Worm (Caenorhabditis elegans) whole organism, mixed stage, embryonic: ENCODE results near the gene Y7A5A.1.

Experiments used
- M03D4.4 ChIP-seq: sonication (generic microtip); optimal IDR thresholded peaks from 2 replicates; lab custom pipeline; 2017; ENCODE audit warnings: mild to moderate bottlenecking, missing genetic modification characterization, missing compliant biosample characterization
- bed-3 ChIP-seq: fragments of 200-800 bp; sonication (Bioruptor generic); optimal IDR thresholded peaks from 3 replicates; lab custom pipeline; 2018; ENCODE audit warnings: mild to moderate bottlenecking, missing genetic modification characterization, moderate library complexity, missing compliant biosample characterization
- blmp-1 ChIP-seq: fragments of 150-350 bp; optimal IDR thresholded peaks from 2 replicates; lab custom pipeline; 2014; ENCODE audit warnings: missing biosample characterization, missing genetic modification characterization
- ceh-39 ChIP-seq: fragments of 150-350 bp; optimal IDR thresholded peaks from 2 replicates; lab custom pipeline; 2014; ENCODE audit warnings: missing biosample characterization, missing genetic modification characterization
- ceh-43 ChIP-seq: fragments of 200-800 bp; sonication (Bioruptor generic); optimal IDR thresholded peaks from 2 replicates; lab custom pipeline; 2018; ENCODE audit warnings: mild to moderate bottlenecking, missing genetic modification characterization, moderate library complexity, missing compliant biosample characterization
- ceh-83 ChIP-seq: fragments of 200-800 bp; sonication (Bioruptor generic); optimal IDR thresholded peaks from 2 replicates; lab custom pipeline; 2018; ENCODE audit warnings: mild to moderate bottlenecking, missing genetic modification characterization, missing compliant biosample characterization
- ces-1 ChIP-seq: fragments of 150-350 bp; optimal IDR thresholded peaks from 2 replicates; lab custom pipeline; 2014; ENCODE audit warnings: missing biosample characterization, missing genetic modification reagents, missing genetic modification characterization
- cnd-1 ChIP-seq: fragments of 200-800 bp; sonication (Bioruptor generic); optimal IDR thresholded peaks from 2 replicates; lab custom pipeline; 2018; ENCODE audit warnings: mild to moderate bottlenecking, missing genetic modification characterization, missing compliant biosample characterization
- drap-1 ChIP-seq: fragments of 200-800 bp; sonication (Bioruptor generic); optimal IDR thresholded peaks from 3 replicates; lab custom pipeline; 2018; ENCODE audit warnings: mild to moderate bottlenecking, missing genetic modification characterization, missing compliant biosample characterization
- elt-1 ChIP-seq: sonication (generic microtip); optimal IDR thresholded peaks from 2 replicates; lab custom pipeline; 2017; ENCODE audit warnings: missing genetic modification characterization, mild to moderate bottlenecking, missing compliant biosample characterization, antibody characterized with exemption, moderate library complexity, borderline replicate concordance; ENCODE audit not compliant: insufficient read depth
- elt-3 ChIP-seq: fragments of 150-350 bp; optimal IDR thresholded peaks from 2 replicates; lab custom pipeline; 2014; ENCODE audit warnings: missing biosample characterization, missing genetic modification characterization
- flh-1 ChIP-seq: fragments of 200-800 bp; sonication (Bioruptor generic); optimal IDR thresholded peaks from 2 replicates; lab custom pipeline; 2018; ENCODE audit warnings: mild to moderate bottlenecking, missing genetic modification characterization, moderate library complexity, missing compliant biosample characterization
- ham-2 ChIP-seq: fragments of 200-800 bp; sonication (Bioruptor generic); optimal IDR thresholded peaks from 2 replicates; lab custom pipeline; 2018; ENCODE audit warnings: mild to moderate bottlenecking, missing genetic modification characterization, missing compliant biosample characterization
- hlh-1 ChIP-seq: fragments of 150-350 bp; optimal IDR thresholded peaks from 2 replicates; lab custom pipeline; 2014; ENCODE audit warnings: missing biosample characterization, missing genetic modification reagents, missing genetic modification characterization
- lin-13 ChIP-seq: fragments of 150-350 bp; optimal IDR thresholded peaks from 2 replicates; lab custom pipeline; 2014; ENCODE audit warnings: missing biosample characterization, missing genetic modification characterization
- lin-32 ChIP-seq: fragments of 200-800 bp; sonication (Bioruptor generic); optimal IDR thresholded peaks from 2 replicates; lab custom pipeline; 2018; ENCODE audit warnings: mild to moderate bottlenecking, missing genetic modification characterization, missing compliant biosample characterization
- lsy-2 ChIP-seq: fragments of 150-350 bp; optimal IDR thresholded peaks from 2 replicates; lab custom pipeline; 2014; ENCODE audit warnings: missing biosample characterization, missing genetic modification characterization
- mep-1 ChIP-seq: fragments of 150-350 bp; optimal IDR thresholded peaks from 2 replicates; lab custom pipeline; 2017; ENCODE audit warnings: missing biosample characterization, missing genetic modification reagents, missing genetic modification characterization, inconsistent platforms
- mls-2 ChIP-seq: sonication (generic microtip); optimal IDR thresholded peaks from 2 replicates; lab custom pipeline; 2016; ENCODE audit warnings: mild to moderate bottlenecking, missing genetic modification characterization, moderate library complexity, missing compliant biosample characterization
- nhr-12 ChIP-seq: fragments of 150-350 bp; optimal IDR thresholded peaks from 2 replicates; lab custom pipeline; 2014; ENCODE audit warnings: missing biosample characterization, missing genetic modification characterization
- nhr-237 ChIP-seq: fragments of 150-350 bp; optimal IDR thresholded peaks from 2 replicates; lab custom pipeline; 2014; ENCODE audit warnings: missing biosample characterization, missing genetic modification characterization
- nhr-28 ChIP-seq: fragments of 150-350 bp; optimal IDR thresholded peaks from 2 replicates; lab custom pipeline; 2014; ENCODE audit warnings: missing biosample characterization, missing genetic modification characterization
- nhr-76 ChIP-seq: sonication (generic microtip); optimal IDR thresholded peaks from 2 replicates; lab custom pipeline; 2017; ENCODE audit warnings: missing biosample characterization, missing genetic modification characterization
- pha-4 ChIP-seq: fragments of 150-350 bp; optimal IDR thresholded peaks from 2 replicates; lab custom pipeline; 2018; ENCODE audit warnings: missing biosample characterization, missing genetic modification reagents, missing genetic modification characterization
- sem-2 ChIP-seq: fragments of 200-800 bp; sonication (Bioruptor generic); optimal IDR thresholded peaks from 2 replicates; lab custom pipeline; 2018; ENCODE audit warnings: mild to moderate bottlenecking, missing genetic modification characterization, missing compliant biosample characterization
- sptf-1 ChIP-seq: sonication (generic microtip); optimal IDR thresholded peaks from 2 replicates; lab custom pipeline; 2017; ENCODE audit warnings: mild to moderate bottlenecking, missing genetic modification characterization, moderate library complexity, missing compliant biosample characterization
- tbx-8 ChIP-seq: fragments of 200-800 bp; sonication (Bioruptor generic); optimal IDR thresholded peaks from 2 replicates; lab custom pipeline; 2018; ENCODE audit warnings: mild to moderate bottlenecking, missing genetic modification characterization, moderate library complexity, missing compliant biosample characterization
- unc-120 ChIP-seq: sonication (generic microtip); optimal IDR thresholded peaks from 2 replicates; lab custom pipeline; 2017; ENCODE audit warnings: missing genetic modification characterization, missing compliant biosample characterization; ENCODE audit not compliant: poor library complexity, severe bottlenecking
- unc-39 ChIP-seq: fragments of 150-350 bp; optimal IDR thresholded peaks from 2 replicates; lab custom pipeline; 2014; ENCODE audit warnings: missing biosample characterization, missing genetic modification characterization
- unc-62 ChIP-seq: fragments of 150-350 bp; optimal IDR thresholded peaks from 2 replicates; lab custom pipeline; 2014; ENCODE audit warnings: missing biosample characterization, missing genetic modification reagents, missing genetic modification characterization
- zip-8 ChIP-seq: fragments of 150-350 bp; optimal IDR thresholded peaks from 2 replicates; lab custom pipeline; 2014; ENCODE audit warnings: missing biosample characterization, missing genetic modification characterization
- ztf-11 ChIP-seq: fragments of 150-350 bp; optimal IDR thresholded peaks from 2 replicates; lab custom pipeline; 2014; ENCODE audit warnings: missing biosample characterization, missing genetic modification characterization

Y7A5A.1 gene

DNA sequence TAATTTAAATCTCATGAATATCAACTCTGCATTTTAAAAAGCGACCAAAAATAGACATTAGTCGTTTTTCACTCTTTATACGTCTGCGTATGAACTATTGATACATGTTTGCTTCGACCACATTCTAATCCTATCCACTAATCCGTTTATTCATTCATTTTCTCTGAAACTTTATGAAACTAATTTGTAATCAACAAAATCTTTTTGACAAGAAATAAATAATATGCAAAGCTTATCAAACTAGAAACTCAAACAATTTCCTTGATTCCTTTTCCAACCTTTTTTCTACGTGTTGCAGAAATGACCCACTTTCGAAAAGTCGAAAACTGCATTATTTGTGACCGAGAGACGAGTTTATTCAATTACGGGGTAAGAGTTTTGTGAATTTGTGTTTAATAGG, 29.0 kb downstream of the Y7A5A.1 start, which contains the start of gene nhr-255:
nhr-255 (plus strand) TSS at position 301 of the 400 bp plus-strand sequence.
- TF ChIP-seq flh-1 (GFP tag; lab: Kevin White, UChicago): no peak
- TF ChIP-seq pha-4 (tag; lab: Kevin White, UChicago): no peak
- TF ChIP-seq ces-1 (GFP tag; lab: Kevin White, UChicago): peak; percentile 86
- TF ChIP-seq M03D4.4 (tag; lab: Kevin White, UChicago): no peak

- peak; percentile 92 for TF ChIP-seq M03D4.4 (tag; lab: Kevin White, UChicago)
- TF ChIP-seq elt-3 (tag; lab: Kevin White, UChicago): no peak
- TF ChIP-seq ztf-11: peak; percentile 4
- peak; percentile 78 for TF ChIP-seq lin-32 (GFP tag; lab: Kevin White, UChicago)
- TF ChIP-seq nhr-12 (tag; lab: Kevin White, UChicago): no peak
- TF ChIP-seq unc-120: peak; percentile 78
- TF ChIP-seq unc-39 (tag; lab: Kevin White, UChicago): no peak
- peak; percentile 66 for TF ChIP-seq nhr-237
- TF ChIP-seq cnd-1 (tag; lab: Kevin White, UChicago): peak; percentile 90
- peak; percentile 94 for TF ChIP-seq drap-1
- peak; percentile 51 for TF ChIP-seq lsy-2 (tag; lab: Kevin White, UChicago)
- TF ChIP-seq bed-3 (GFP tag; lab: Kevin White, UChicago): peak; percentile 88
- TF ChIP-seq mep-1 (tag; lab: Kevin White, UChicago): no peak
- TF ChIP-seq ceh-83 (GFP tag; lab: Kevin White, UChicago): peak; percentile 90
- peak; percentile 96 for TF ChIP-seq sptf-1 (tag; lab: Kevin White, UChicago)
- TF ChIP-seq mls-2 (tag; lab: Kevin White, UChicago): peak; percentile 94
- peak; percentile 85 for TF ChIP-seq ceh-43 (GFP tag; lab: Kevin White, UChicago)
- peak; percentile 2 for TF ChIP-seq nhr-28 (tag; lab: Kevin White, UChicago)
- peak; percentile 20 for TF ChIP-seq hlh-1
- no peak for TF ChIP-seq elt-1 (tag; lab: Kevin White, UChicago)
- TF ChIP-seq ham-2 (GFP tag; lab: Kevin White, UChicago): peak; percentile 85
- no peak for TF ChIP-seq ces-1 (GFP tag; lab: Kevin White, UChicago)
- TF ChIP-seq tbx-8 (GFP tag; lab: Kevin White, UChicago): peak; percentile 70
- no peak for TF ChIP-seq ceh-39 (tag; lab: Kevin White, UChicago)
- peak; percentile 35 for TF ChIP-seq unc-62 (GFP tag; lab: Kevin White, UChicago)
- peak; percentile 28 for TF ChIP-seq lin-13 (tag; lab: Kevin White, UChicago)
- peak; percentile 81 for TF ChIP-seq flh-1 (GFP tag; lab: Kevin White, UChicago)
- peak; percentile 79 for TF ChIP-seq sem-2 (GFP tag; lab: Kevin White, UChicago)
- TF ChIP-seq pha-4 (tag; lab: Kevin White, UChicago): peak; percentile 1
Observed at ce11 chrX:15741852-15742251, 29.4 kb downstream of the Y7A5A.1 start.

DNA sequence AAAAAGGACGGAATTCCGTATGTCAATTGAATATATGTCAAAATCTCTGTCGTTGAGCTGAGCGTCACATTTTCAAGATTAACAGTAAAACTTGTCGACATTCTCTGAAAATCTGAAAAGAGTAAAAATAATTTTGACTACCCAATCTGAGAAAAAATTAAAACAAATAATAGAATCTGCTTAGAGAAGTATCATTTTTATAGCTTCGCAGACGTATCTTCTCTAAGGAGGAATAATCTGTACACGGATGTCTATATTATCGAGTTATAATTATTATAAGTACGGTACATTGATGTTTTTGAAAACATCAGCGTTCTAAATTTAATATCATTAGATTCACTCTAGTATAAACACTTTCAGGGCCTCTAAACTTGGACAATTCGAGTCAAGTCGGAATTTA, 30.8 kb downstream of the Y7A5A.1 start, which contains the start of gene srg-64:
srg-64 (minus strand) TSS at position 101 of the 400 bp plus-strand sequence.
- TF ChIP-seq ceh-43 (GFP tag; lab: Kevin White, UChicago) (no peak), hlh-1 (no peak), ham-2 (GFP tag; lab: Kevin White, UChicago) (no peak), sem-2 (GFP tag; lab: Kevin White, UChicago) (no peak), nhr-237 (no peak), nhr-12 (tag; lab: Kevin White, UChicago) (no peak), ztf-11 (no peak), nhr-28 (tag; lab: Kevin White, UChicago) (no peak), mep-1 (tag; lab: Kevin White, UChicago) (no peak), zip-8 (tag; lab: Kevin White, UChicago) (no peak), blmp-1 (tag; lab: Kevin White, UChicago) (no peak), nhr-76 (tag; lab: Kevin White, UChicago) (no peak), lin-32 (GFP tag; lab: Kevin White, UChicago) (no peak), mls-2 (tag; lab: Kevin White, UChicago) (no peak), drap-1 (no peak), tbx-8 (GFP tag; lab: Kevin White, UChicago) (no peak), flh-1 (GFP tag; lab: Kevin White, UChicago) (no peak), unc-39 (tag; lab: Kevin White, UChicago) (no peak), ces-1 (GFP tag; lab: Kevin White, UChicago) (no peak)

ce11 chrX:15736419-15736818, 34.9 kb downstream of the Y7A5A.1 start:
- TF ChIP-seq mep-1 (tag; lab: Kevin White, UChicago) (peak; percentile 6), nhr-12 (tag; lab: Kevin White, UChicago) (no peak), elt-3 (tag; lab: Kevin White, UChicago) (no peak), cnd-1 (tag; lab: Kevin White, UChicago) (no peak), lsy-2 (tag; lab: Kevin White, UChicago) (peak; percentile 54)
